Fruit fly (Drosophila melanogaster): ENCODE measurements around the gene CG2694.

DNA sequence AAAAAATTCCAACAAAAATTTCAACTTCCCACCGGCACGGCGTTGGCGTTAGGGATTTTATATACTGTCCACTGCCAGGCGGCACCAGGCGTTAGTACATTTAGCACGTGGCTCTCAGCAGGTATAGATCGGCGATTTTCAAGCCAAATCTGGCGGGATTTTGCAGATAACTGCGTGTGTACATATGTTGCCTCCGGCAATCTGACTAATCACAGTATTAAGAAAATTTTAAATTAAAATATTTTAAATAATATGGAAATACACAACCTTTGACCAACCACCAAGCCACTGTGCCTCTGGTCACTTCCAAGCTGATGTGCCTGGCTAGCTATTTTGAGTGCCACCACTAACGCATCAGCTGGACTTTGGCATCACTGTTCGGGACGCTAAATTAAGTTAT is 18.2 kb downstream of the CG2694 start, which contains the start of the genes ttm50 and CG2712:
- TF ChIP-seq pan (optimal IDR thresholded peaks at IDR 0.05) = no peak
- no peak for TF ChIP-seq CG8478 (optimal IDR thresholded peaks at IDR 0.05)
